Worm (Caenorhabditis elegans): ENCODE data around the gene pitr-3.

ce11 chrV:9141297-9141696 lies at the start of gene pitr-3:
- TF ChIP-seq dve-1 (tag; optimal IDR thresholded peaks at IDR 0.05; ENCODE audit: insufficient read depth) (no peak), pha-4 (GFP tag; IDR thresholded peaks at IDR 0.05) (no peak), pha-4 (tag; optimal IDR thresholded peaks at IDR 0.05) (no peak), nhr-6 (tag; optimal IDR thresholded peaks at IDR 0.05) (no peak), zag-1 (tag; optimal IDR thresholded peaks at IDR 0.05) (no peak)
